Worm (Caenorhabditis elegans) whole organism, L3 larva: ENCODE measurements around the gene F47G3.3.

Experiments used
- R02D3.7 ChIP-seq: fragments of 150-350 bp; optimal IDR thresholded peaks from 2 replicates; lab custom pipeline; 2014; ENCODE audit warnings: missing biosample characterization, missing genetic modification characterization
- ZK546.5 ChIP-seq: sonication (generic microtip); optimal IDR thresholded peaks from 2 replicates; lab custom pipeline; 2017; ENCODE audit warnings: missing biosample characterization, missing genetic modification characterization
- aly-2 ChIP-seq: fragments of 150-350 bp; optimal IDR thresholded peaks from 2 replicates; lab custom pipeline; 2014; ENCODE audit warnings: missing biosample characterization, missing genetic modification characterization
- ama-1 ChIP-seq: fragments of 150-350 bp; optimal IDR thresholded peaks from 2 replicates; lab custom pipeline; 2018
- ceh-16 ChIP-seq: sonication (generic microtip); optimal IDR thresholded peaks from 2 replicates; lab custom pipeline; 2017; ENCODE audit warnings: missing biosample characterization, missing genetic modification characterization
- ceh-28 ChIP-seq: fragments of 150-350 bp; optimal IDR thresholded peaks from 2 replicates; lab custom pipeline; 2014; ENCODE audit warnings: missing biosample characterization, missing genetic modification reagents, missing genetic modification characterization
- ceh-82 ChIP-seq: fragments of 150-350 bp; optimal IDR thresholded peaks from 2 replicates; lab custom pipeline; 2014; ENCODE audit warnings: missing biosample characterization, missing genetic modification characterization
- ceh-9 ChIP-seq: sonication (generic microtip); optimal IDR thresholded peaks from 2 replicates; lab custom pipeline; 2018; ENCODE audit warnings: missing biosample characterization, missing genetic modification characterization
- daf-12 ChIP-seq: fragments of 150-350 bp; optimal IDR thresholded peaks from 2 replicates; lab custom pipeline; 2014; ENCODE audit warnings: missing biosample characterization, missing genetic modification reagents, missing genetic modification characterization
- egl-27 ChIP-seq: sonication (generic microtip); optimal IDR thresholded peaks from 4 replicates; lab custom pipeline; 2017; ENCODE audit warnings: missing biosample characterization, missing genetic modification reagents, missing genetic modification characterization
- egl-5 ChIP-seq: fragments of 150-350 bp; optimal IDR thresholded peaks from 2 replicates; lab custom pipeline; 2017; ENCODE audit warnings: missing biosample characterization, missing genetic modification reagents, missing genetic modification characterization, inconsistent platforms
- elt-1 ChIP-seq: fragments of 150-350 bp; optimal IDR thresholded peaks from 2 replicates; lab custom pipeline; 2014; ENCODE audit warnings: missing biosample characterization, missing genetic modification characterization
- elt-2 ChIP-seq: sonication (generic microtip); optimal IDR thresholded peaks from 2 replicates; lab custom pipeline; 2016; ENCODE audit warnings: missing genetic modification reagents, mild to moderate bottlenecking, missing genetic modification characterization, missing compliant biosample characterization
- eor-1 ChIP-seq, 2 experiments: fragments of 150-350 bp; optimal IDR thresholded peaks; 2 replicates each; lab custom pipeline; 2014 to 2018; ENCODE audit warnings: missing biosample characterization in 2 of 2, missing genetic modification characterization in 2 of 2
- fkh-10 ChIP-seq: sonication (generic microtip); optimal IDR thresholded peaks from 2 replicates; lab custom pipeline; 2017; ENCODE audit warnings: missing biosample characterization, missing genetic modification reagents, missing genetic modification characterization
- fkh-2 ChIP-seq: fragments of 150-350 bp; optimal IDR thresholded peaks from 2 replicates; lab custom pipeline; 2014; ENCODE audit warnings: missing biosample characterization, missing genetic modification reagents, missing genetic modification characterization
- fos-1 ChIP-seq: fragments of 150-350 bp; optimal IDR thresholded peaks from 2 replicates; lab custom pipeline; 2014; ENCODE audit warnings: missing biosample characterization, missing genetic modification characterization
- hmg-11 ChIP-seq: sonication (generic microtip); optimal IDR thresholded peaks from 2 replicates; lab custom pipeline; 2016; ENCODE audit warnings: missing genetic modification characterization, missing compliant biosample characterization
- jun-1 ChIP-seq: fragments of 150-350 bp; optimal IDR thresholded peaks from 2 replicates; lab custom pipeline; 2014; ENCODE audit warnings: missing biosample characterization, missing genetic modification reagents, missing genetic modification characterization
- lin-15B ChIP-seq: fragments of 150-350 bp; optimal IDR thresholded peaks from 2 replicates; lab custom pipeline; 2014; ENCODE audit warnings: missing biosample characterization, missing genetic modification characterization
- lin-39 ChIP-seq: fragments of 150-350 bp; optimal IDR thresholded peaks from 2 replicates; lab custom pipeline; 2018; ENCODE audit warnings: missing biosample characterization, missing genetic modification reagents, missing genetic modification characterization
- lsy-12 ChIP-seq: sonication (generic microtip); optimal IDR thresholded peaks from 2 replicates; lab custom pipeline; 2016; ENCODE audit warnings: mild to moderate bottlenecking, missing genetic modification characterization, missing compliant biosample characterization
- mdl-1 ChIP-seq: fragments of 150-350 bp; optimal IDR thresholded peaks from 2 replicates; lab custom pipeline; 2014; ENCODE audit warnings: missing biosample characterization, missing genetic modification characterization
- mml-1 ChIP-seq: fragments of 150-350 bp; sonication (generic microtip); optimal IDR thresholded peaks from 3 replicates; lab custom pipeline; 2014; ENCODE audit warnings: missing biosample characterization, missing genetic modification characterization
- nfya-1 ChIP-seq: sonication (generic microtip); optimal IDR thresholded peaks from 2 replicates; lab custom pipeline; 2017; ENCODE audit warnings: missing genetic modification characterization, mild to moderate bottlenecking, missing compliant biosample characterization, antibody characterized with exemption, moderate library complexity; ENCODE audit not compliant: insufficient read depth
- nhr-11 ChIP-seq: fragments of 150-350 bp; optimal IDR thresholded peaks from 2 replicates; lab custom pipeline; 2014; ENCODE audit warnings: missing biosample characterization, missing genetic modification characterization
- nhr-12 ChIP-seq: fragments of 150-350 bp; optimal IDR thresholded peaks from 2 replicates; lab custom pipeline; 2014; ENCODE audit warnings: missing biosample characterization, missing genetic modification characterization
- nhr-23 ChIP-seq: fragments of 150-350 bp; optimal IDR thresholded peaks from 2 replicates; lab custom pipeline; 2014; ENCODE audit warnings: missing biosample characterization, missing genetic modification reagents, missing genetic modification characterization
- nhr-237 ChIP-seq: fragments of 150-350 bp; optimal IDR thresholded peaks from 2 replicates; lab custom pipeline; 2014; ENCODE audit warnings: missing biosample characterization, missing genetic modification characterization
- nhr-25 ChIP-seq: sonication (generic microtip); optimal IDR thresholded peaks from 2 replicates; lab custom pipeline; 2017; ENCODE audit warnings: missing biosample characterization, missing genetic modification characterization
- nhr-28 ChIP-seq: fragments of 150-350 bp; optimal IDR thresholded peaks from 2 replicates; lab custom pipeline; 2014; ENCODE audit warnings: missing biosample characterization, missing genetic modification characterization
- nhr-43 ChIP-seq: sonication (generic microtip); optimal IDR thresholded peaks from 2 replicates; lab custom pipeline; 2016; ENCODE audit warnings: mild to moderate bottlenecking, missing genetic modification characterization, missing compliant biosample characterization; ENCODE audit not compliant: poor library complexity, severe bottlenecking
- nhr-67 ChIP-seq: fragments of 150-350 bp; optimal IDR thresholded peaks from 2 replicates; lab custom pipeline; 2014; ENCODE audit warnings: missing biosample characterization, missing genetic modification characterization
- nhr-76 ChIP-seq: fragments of 150-350 bp; sonication (generic microtip); optimal IDR thresholded peaks from 5 replicates; lab custom pipeline; 2014; ENCODE audit warnings: missing biosample characterization, missing genetic modification characterization
- nhr-77 ChIP-seq: fragments of 150-350 bp; optimal IDR thresholded peaks from 2 replicates; lab custom pipeline; 2014; ENCODE audit warnings: missing biosample characterization, missing genetic modification characterization
- pha-4 ChIP-seq: fragments of 150-350 bp; optimal IDR thresholded peaks from 2 replicates; lab custom pipeline; 2014; ENCODE audit warnings: missing biosample characterization, missing genetic modification reagents, missing genetic modification characterization
- pqm-1 ChIP-seq: fragments of 150-350 bp; optimal IDR thresholded peaks from 2 replicates; lab custom pipeline; 2017; ENCODE audit warnings: missing biosample characterization, missing genetic modification characterization, inconsistent platforms
- sea-2 ChIP-seq: fragments of 150-350 bp; sonication (generic microtip); optimal IDR thresholded peaks from 4 replicates; lab custom pipeline; 2014; ENCODE audit warnings: missing biosample characterization, missing genetic modification reagents, missing genetic modification characterization
- skn-1 ChIP-seq: fragments of 150-350 bp; optimal IDR thresholded peaks from 2 replicates; lab custom pipeline; 2014; ENCODE audit warnings: missing biosample characterization, missing genetic modification characterization
- snpc-4 ChIP-seq: fragments of 150-350 bp; optimal IDR thresholded peaks from 2 replicates; lab custom pipeline; 2014; ENCODE audit warnings: missing biosample characterization, missing genetic modification characterization
- tbx-2 ChIP-seq: sonication (generic microtip); optimal IDR thresholded peaks from 2 replicates; lab custom pipeline; 2016; ENCODE audit warnings: mild to moderate bottlenecking, missing genetic modification characterization, missing compliant biosample characterization
- unc-39 ChIP-seq: sonication (generic microtip); optimal IDR thresholded peaks from 4 replicates; lab custom pipeline; 2017; ENCODE audit warnings: missing biosample characterization, missing genetic modification characterization
- unc-62 ChIP-seq: fragments of 150-350 bp; sonication (generic microtip); optimal IDR thresholded peaks from 4 replicates; lab custom pipeline; 2014; ENCODE audit warnings: missing biosample characterization, missing genetic modification reagents, missing genetic modification characterization
- zag-1 ChIP-seq: fragments of 150-350 bp; optimal IDR thresholded peaks from 2 replicates; lab custom pipeline; 2014; ENCODE audit warnings: missing biosample characterization, missing genetic modification characterization
- ztf-11 ChIP-seq: fragments of 150-350 bp; optimal IDR thresholded peaks from 2 replicates; lab custom pipeline; 2014; ENCODE audit warnings: missing biosample characterization, missing genetic modification characterization
- ztf-4 ChIP-seq: fragments of 150-350 bp; optimal IDR thresholded peaks from 2 replicates; lab custom pipeline; 2014; ENCODE audit warnings: missing biosample characterization, missing genetic modification characterization

F47G3.3 gene

DNA sequence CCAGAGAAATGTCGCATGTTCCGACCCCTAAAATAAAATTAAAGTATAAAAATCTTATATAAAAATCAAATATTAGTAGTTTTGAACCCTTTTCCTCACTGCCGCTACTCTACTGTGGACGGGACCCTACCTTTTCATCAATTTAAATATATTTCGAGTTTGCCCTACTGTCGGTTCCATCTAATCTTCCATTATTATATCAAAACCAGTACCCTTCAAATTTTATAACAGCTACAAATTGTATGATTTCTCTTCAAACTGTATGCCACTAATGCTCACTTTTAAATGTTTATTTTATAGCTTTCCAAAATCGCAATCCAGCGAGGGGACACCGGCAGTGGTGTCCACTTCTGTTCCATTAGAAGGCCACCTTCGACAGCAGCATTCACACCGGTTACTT is 19.2 kb downstream of the F47G3.3 start, which contains the start of gene C43H6.6:
C43H6.6 (plus strand) TSS at position 301 of the 400 bp plus-strand sequence.
- no peak for TF ChIP-seq mdl-1 (tag; lab: Kevin White, UChicago)
- no peak for TF ChIP-seq nhr-77 (tag; lab: Kevin White, UChicago)
- no peak for TF ChIP-seq unc-62 (GFP tag; lab: Kevin White, UChicago)
- TF ChIP-seq ztf-11, result no peak
- TF ChIP-seq aly-2 (tag; lab: Kevin White, UChicago), result no peak
- no peak for TF ChIP-seq ceh-9
- TF ChIP-seq sea-2 (GFP tag; lab: Kevin White, UChicago), result no peak
- TF ChIP-seq nhr-28 (tag; lab: Kevin White, UChicago), result no peak
- no peak for TF ChIP-seq fos-1 (tag; lab: Kevin White, UChicago)
- TF ChIP-seq, all 47 proteins: peak for 0

ce11 chrX:2401883-2402282 is 26.1 kb downstream of the F47G3.3 start, which contains the start of gene dhhc-9:
Gene dhhc-9 (minus strand): TSS chrX:2402036.
- peak; percentile 17 for TF ChIP-seq elt-2 (tag; lab: Kevin White, UChicago)
- TF ChIP-seq ceh-9, result no peak
- no peak for TF ChIP-seq ceh-16 (tag; lab: Kevin White, UChicago)
- no peak for TF ChIP-seq elt-1 (tag; lab: Kevin White, UChicago)
- peak; percentile 61 for TF ChIP-seq lin-39
- no peak for TF ChIP-seq fos-1 (tag; lab: Kevin White, UChicago)
- TF ChIP-seq egl-27, result no peak
- no peak for TF ChIP-seq aly-2 (tag; lab: Kevin White, UChicago)
- TF ChIP-seq lin-15B (tag; lab: Kevin White, UChicago), result peak; percentile 22
- peak; percentile 15 for TF ChIP-seq jun-1 (tag; lab: Kevin White, UChicago)
- TF ChIP-seq ama-1 (lab: Kevin White, UChicago), result no peak
- no peak for TF ChIP-seq nhr-237 (tag; lab: Kevin White, UChicago)
- TF ChIP-seq pqm-1 (tag; lab: Kevin White, UChicago), result peak; percentile 23
- TF ChIP-seq nhr-25 (tag; lab: Kevin White, UChicago), result peak; percentile 64
- no peak for TF ChIP-seq egl-5 (tag; lab: Kevin White, UChicago)
- no peak for TF ChIP-seq ceh-28 (tag; lab: Kevin White, UChicago)
- no peak for TF ChIP-seq daf-12 (tag; lab: Kevin White, UChicago)
- no peak for TF ChIP-seq ceh-82 (tag; lab: Kevin White, UChicago)
- peak; percentile 5 for TF ChIP-seq pha-4 (tag; lab: Kevin White, UChicago)
- no peak for TF ChIP-seq nhr-12 (tag; lab: Kevin White, UChicago)
- peak; percentile 53 for TF ChIP-seq snpc-4 (tag; lab: Kevin White, UChicago)
- TF ChIP-seq unc-62 (GFP tag; lab: Kevin White, UChicago), result no peak
- no peak for TF ChIP-seq zag-1 (tag; lab: Kevin White, UChicago)
- peak; percentile 41 for TF ChIP-seq nhr-43 (tag; lab: Kevin White, UChicago)
- no peak for TF ChIP-seq lsy-12 (tag; lab: Kevin White, UChicago)
- TF ChIP-seq ztf-4 (tag; lab: Kevin White, UChicago), result no peak
- TF ChIP-seq mdl-1 (tag; lab: Kevin White, UChicago), result no peak
- no peak for TF ChIP-seq eor-1 (tag; optimal IDR thresholded peaks at IDR 0.05; lab: Kevin White, UChicago)
- TF ChIP-seq ZK546.5 (tag; lab: Kevin White, UChicago), result no peak
- no peak for TF ChIP-seq nhr-76 (tag; lab: Kevin White, UChicago)
- TF ChIP-seq skn-1 (tag; lab: Kevin White, UChicago), result no peak
- TF ChIP-seq unc-39, result no peak
- TF ChIP-seq nhr-11, result no peak
- TF ChIP-seq ztf-11, result no peak
- peak; percentile 97 for TF ChIP-seq hmg-11 (tag; lab: Kevin White, UChicago)
- TF ChIP-seq nhr-23 (tag; lab: Kevin White, UChicago), result peak; percentile 39
- no peak for TF ChIP-seq nhr-67 (tag; lab: Kevin White, UChicago)
- no peak for TF ChIP-seq fkh-2
- no peak for TF ChIP-seq nhr-28 (tag; lab: Kevin White, UChicago)
- no peak for TF ChIP-seq nhr-77 (tag; lab: Kevin White, UChicago)
- no peak for TF ChIP-seq tbx-2 (tag; lab: Kevin White, UChicago)
- TF ChIP-seq fkh-10 (GFP tag; lab: Kevin White, UChicago), result no peak
- TF ChIP-seq R02D3.7 (tag; lab: Kevin White, UChicago), result no peak
- TF ChIP-seq nfya-1, result peak; percentile 81
- TF ChIP-seq mml-1 (tag; lab: Kevin White, UChicago), result no peak
